Fruit fly (Drosophila melanogaster): Measurements from ENCODE around the gene CG31709.

Gene CG31709

dm6 chr2L:9607997-9608563, 28.6 kb upstream of the CG31709 start, which contains the start of gene gcm2:
TSS of gene gcm2 (plus strand) at chr2L:9608562.
- TF ChIP-seq psq (optimal IDR thresholded peaks at IDR 0.05), result no peak
- TF ChIP-seq Sin3A (optimal IDR thresholded peaks at IDR 0.05), result no peak
- TF ChIP-seq Myc (optimal IDR thresholded peaks at IDR 0.05), result no peak

dm6 chr2L:9602103-9602502, 22.7 kb upstream of the CG31709 start:
- TF ChIP-seq Sin3A (optimal IDR thresholded peaks at IDR 0.05) (no peak), insv (optimal IDR thresholded peaks at IDR 0.05) (no peak), Myc (optimal IDR thresholded peaks at IDR 0.05) (no peak), h (optimal IDR thresholded peaks at IDR 0.05) (no peak), ttk (optimal IDR thresholded peaks at IDR 0.05) (no peak), psq (optimal IDR thresholded peaks at IDR 0.05) (no peak)

dm6 chr2L:9601220-9601619, 21.8 kb upstream of the CG31709 start:
- TF ChIP-seq h (optimal IDR thresholded peaks at IDR 0.05) (no peak), ttk (optimal IDR thresholded peaks at IDR 0.05) (no peak), Sin3A (optimal IDR thresholded peaks at IDR 0.05) (no peak), psq (optimal IDR thresholded peaks at IDR 0.05) (no peak), insv (optimal IDR thresholded peaks at IDR 0.05) (no peak), Myc (optimal IDR thresholded peaks at IDR 0.05) (no peak)

DNA sequence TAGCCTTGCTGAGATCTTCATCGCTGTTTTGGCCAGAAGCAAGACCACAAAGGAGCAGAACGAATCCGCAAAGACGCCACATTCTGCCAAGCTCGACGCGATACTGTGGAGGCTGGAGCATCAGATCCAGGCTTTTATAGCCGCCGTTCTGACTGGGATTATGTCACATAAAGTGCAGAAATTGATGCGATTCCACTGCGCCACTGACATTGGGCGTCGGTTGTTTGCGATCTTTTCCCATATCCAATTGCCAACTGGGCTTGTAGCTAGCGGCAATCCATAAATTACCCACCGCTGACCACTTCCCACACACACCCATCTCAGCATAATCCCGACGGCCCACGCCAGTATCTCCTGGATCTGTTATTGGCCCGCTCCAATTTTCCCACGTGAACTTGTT, 21.3 kb upstream of the CG31709 start, which contains the start of gene CG4382:
Gene CG4382 (minus strand): TSS at position 101 of the 400 bp plus-strand sequence.
- TF ChIP-seq Sin3A (optimal IDR thresholded peaks at IDR 0.05) (no peak), psq (optimal IDR thresholded peaks at IDR 0.05) (no peak), insv (optimal IDR thresholded peaks at IDR 0.05) (no peak), ttk (optimal IDR thresholded peaks at IDR 0.05) (no peak), Myc (optimal IDR thresholded peaks at IDR 0.05) (no peak), h (optimal IDR thresholded peaks at IDR 0.05) (no peak)

DNA sequence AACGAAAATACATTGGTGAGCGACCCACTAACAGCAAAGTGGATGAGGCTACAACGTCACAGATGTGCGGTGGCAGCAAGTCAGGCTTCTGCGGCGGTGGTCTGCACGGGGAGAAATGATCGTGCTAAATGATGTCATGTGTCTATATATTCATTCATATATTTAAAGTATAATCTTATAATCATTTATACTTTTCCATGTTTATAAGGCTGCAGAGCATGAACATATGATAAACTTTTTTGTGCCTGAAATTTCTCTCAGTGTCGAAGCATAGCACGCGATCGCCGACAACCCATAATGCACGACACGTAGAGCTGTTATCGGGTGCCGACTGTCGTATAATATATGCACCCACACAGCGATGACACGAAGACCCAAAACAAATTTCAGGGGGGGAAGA, 19.0 kb upstream of the CG31709 start:
- TF ChIP-seq ttk (optimal IDR thresholded peaks at IDR 0.05), result no peak

- TF ChIP-seq ttk (optimal IDR thresholded peaks at IDR 0.05), result no peak
- no peak for TF ChIP-seq insv (optimal IDR thresholded peaks at IDR 0.05)
- no peak for TF ChIP-seq Myc (optimal IDR thresholded peaks at IDR 0.05)
- no peak for TF ChIP-seq Sin3A (optimal IDR thresholded peaks at IDR 0.05)
- TF ChIP-seq h (optimal IDR thresholded peaks at IDR 0.05), result no peak
- TF ChIP-seq psq (optimal IDR thresholded peaks at IDR 0.05), result no peak
These were observed 15.3 kb upstream of the CG31709 start for dm6 chr2L:9594625-9595300.

- TF ChIP-seq h (optimal IDR thresholded peaks at IDR 0.05) (no peak), psq (optimal IDR thresholded peaks at IDR 0.05) (no peak), ttk (optimal IDR thresholded peaks at IDR 0.05) (no peak), insv (optimal IDR thresholded peaks at IDR 0.05) (no peak), Sin3A (optimal IDR thresholded peaks at IDR 0.05) (no peak), Myc (optimal IDR thresholded peaks at IDR 0.05) (no peak)
These were observed 11.7 kb upstream of the CG31709 start for dm6 chr2L:9591146-9591545.

DNA sequence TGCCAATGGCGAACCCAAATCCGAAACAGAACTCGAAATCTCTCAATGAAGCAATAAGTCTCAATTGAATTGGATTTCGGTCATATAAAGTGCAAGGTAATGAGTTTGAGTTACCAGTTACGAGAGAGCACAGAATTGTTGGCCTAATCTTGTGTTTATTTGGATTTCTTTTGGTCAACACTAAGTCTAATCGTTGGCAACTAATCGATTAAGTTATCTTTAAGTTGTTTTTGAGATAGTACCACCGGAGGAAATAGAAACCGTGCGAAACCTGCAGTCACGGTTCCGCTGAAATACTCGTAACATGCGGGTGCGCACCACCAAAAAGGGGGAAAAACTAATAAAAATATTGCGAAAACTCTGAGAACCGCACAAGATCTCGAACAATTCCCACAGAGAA, 9.7 kb upstream of the CG31709 start, which contains the start of gene CG3841:
Gene CG3841 (plus strand): TSS at position 301 of the 400 bp plus-strand sequence.
- TF ChIP-seq insv (optimal IDR thresholded peaks at IDR 0.05) (no peak), h (optimal IDR thresholded peaks at IDR 0.05) (no peak), psq (optimal IDR thresholded peaks at IDR 0.05) (no peak), ttk (optimal IDR thresholded peaks at IDR 0.05) (no peak), Sin3A (optimal IDR thresholded peaks at IDR 0.05) (no peak), Myc (optimal IDR thresholded peaks at IDR 0.05) (no peak)

DNA sequence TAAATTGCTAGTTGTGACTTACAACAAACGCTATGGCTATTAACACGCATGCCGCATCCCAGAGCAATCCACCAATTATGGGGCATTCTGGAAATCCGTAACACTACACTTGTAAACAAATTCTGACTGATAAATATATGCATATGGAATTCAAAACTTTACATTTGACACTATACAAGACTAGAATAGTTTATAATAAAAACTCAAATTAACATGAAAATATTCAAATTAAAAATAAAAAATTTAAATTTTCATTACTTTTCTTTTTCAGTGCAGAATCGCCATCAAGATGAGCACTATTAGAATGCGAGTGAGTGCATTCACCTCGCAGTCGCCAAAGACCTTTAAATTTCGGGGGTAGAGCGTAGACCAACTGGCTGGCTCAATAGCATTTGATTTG, 6.5 kb upstream of the CG31709 start:
- TF ChIP-seq psq (optimal IDR thresholded peaks at IDR 0.05) (no peak), Myc (optimal IDR thresholded peaks at IDR 0.05) (no peak), h (optimal IDR thresholded peaks at IDR 0.05) (no peak), insv (optimal IDR thresholded peaks at IDR 0.05) (no peak), ttk (optimal IDR thresholded peaks at IDR 0.05) (no peak), Sin3A (optimal IDR thresholded peaks at IDR 0.05) (no peak)

dm6 chr2L:9584098-9584703, 4.8 kb upstream of the CG31709 start:
- TF ChIP-seq psq (optimal IDR thresholded peaks at IDR 0.05) (no peak), insv (optimal IDR thresholded peaks at IDR 0.05) (no peak), Sin3A (optimal IDR thresholded peaks at IDR 0.05) (no peak), ttk (optimal IDR thresholded peaks at IDR 0.05) (no peak), h (optimal IDR thresholded peaks at IDR 0.05) (no peak), Myc (optimal IDR thresholded peaks at IDR 0.05) (no peak)

- TF ChIP-seq h (optimal IDR thresholded peaks at IDR 0.05) (no peak), insv (optimal IDR thresholded peaks at IDR 0.05) (no peak), Sin3A (optimal IDR thresholded peaks at IDR 0.05) (no peak), psq (optimal IDR thresholded peaks at IDR 0.05) (no peak), ttk (optimal IDR thresholded peaks at IDR 0.05) (no peak), Myc (optimal IDR thresholded peaks at IDR 0.05) (no peak)
These were observed 2.1 kb upstream of the CG31709 start, which contains the start of gene gcm for dm6 chr2L:9581582-9581981. TSS of gene gcm (minus strand) at chr2L:9581745.

dm6 chr2L:9576269-9576933, 3.0 kb downstream of the CG31709 start, which contains the start of gene Mtpalpha:
TSS of gene Mtpalpha (minus strand) at chr2L:9576769.
- TF ChIP-seq psq (optimal IDR thresholded peaks at IDR 0.05) (no peak), Sin3A (optimal IDR thresholded peaks at IDR 0.05) (no peak), h (optimal IDR thresholded peaks at IDR 0.05) (no peak), ttk (optimal IDR thresholded peaks at IDR 0.05) (no peak), Myc (optimal IDR thresholded peaks at IDR 0.05) (no peak), insv (optimal IDR thresholded peaks at IDR 0.05) (no peak)

Measured in Kc167 (cell line).